Fruit fly (Drosophila melanogaster) whole organism, embryonic: Measurements from ENCODE around the gene CG32281.
A peak's percentile ranks its signal among the peaks of the same experiment; 100 is the strongest.

Experiments
- Atf-2 ChIP-seq: fragments of 200-800 bp; sonication (Bioruptor generic); optimal IDR thresholded peaks from 2 replicates; lab custom pipeline; 2016; ENCODE audit warnings: missing biosample characterization, missing genetic modification characterization
- B-H2 ChIP-seq: fragments of 200-800 bp; sonication (Bioruptor generic); optimal IDR thresholded peaks from 2 replicates; lab custom pipeline; 2018; ENCODE audit warnings: missing biosample characterization, mild to moderate bottlenecking, missing genetic modification characterization
- BtbVII ChIP-seq: fragments of 200-800 bp; sonication (Bioruptor generic); optimal IDR thresholded peaks from 3 replicates; lab custom pipeline; 2017; ENCODE audit warnings: missing biosample characterization, mild to moderate bottlenecking, missing genetic modification characterization
- CG1024 ChIP-seq: fragments of 200-800 bp; sonication (Bioruptor generic); IDR thresholded peaks from 2 replicates; pipeline ENCODE4 v1.3.6; 2022; ENCODE audit warnings: missing biosample characterization, missing genetic modification characterization
- CG12071 ChIP-seq: fragments of 200-800 bp; sonication (Bioruptor generic); optimal IDR thresholded peaks from 3 replicates; lab custom pipeline; 2018; ENCODE audit warnings: missing biosample characterization, mild to moderate bottlenecking, missing genetic modification characterization
- CG12391 ChIP-seq: fragments of 200-800 bp; sonication (Bioruptor generic); optimal IDR thresholded peaks from 3 replicates; lab custom pipeline; 2018; ENCODE audit warnings: missing biosample characterization, mild to moderate bottlenecking, missing genetic modification characterization, moderate library complexity
- CG14441 ChIP-seq: fragments of 200-800 bp; sonication (Bioruptor generic); IDR thresholded peaks from 2 replicates; pipeline ENCODE4 v1.3.6; 2022; ENCODE audit warnings: missing biosample characterization, missing genetic modification characterization
- CG1602 ChIP-seq: fragments of 200-800 bp; sonication (Bioruptor generic); optimal IDR thresholded peaks from 3 replicates; lab custom pipeline; 2016; ENCODE audit warnings: missing biosample characterization, missing genetic modification characterization
- CG1647 ChIP-seq: fragments of 200-800 bp; sonication (Bioruptor generic); optimal IDR thresholded peaks from 3 replicates; lab custom pipeline; 2016; ENCODE audit warnings: missing biosample characterization, missing genetic modification characterization
- CG16815 ChIP-seq: fragments of 200-800 bp; sonication (Bioruptor generic); optimal IDR thresholded peaks from 3 replicates; lab custom pipeline; 2017; ENCODE audit warnings: missing biosample characterization, mild to moderate bottlenecking, missing genetic modification characterization
- CG17328 ChIP-seq: fragments of 200-800 bp; sonication (Bioruptor generic); IDR thresholded peaks from 2 replicates; pipeline ENCODE4 v1.3.6; 2022; ENCODE audit warnings: missing biosample characterization, missing genetic modification characterization
- CG18476 ChIP-seq: fragments of 200-800 bp; sonication (Bioruptor generic); optimal IDR thresholded peaks from 2 replicates; lab custom pipeline; 2016; ENCODE audit warnings: missing biosample characterization, mild to moderate bottlenecking, missing genetic modification characterization
- CG18619 ChIP-seq: fragments of 200-800 bp; sonication (Bioruptor generic); optimal IDR thresholded peaks from 3 replicates; lab custom pipeline; 2017; ENCODE audit warnings: missing biosample characterization, mild to moderate bottlenecking, missing genetic modification characterization
- CG2120 ChIP-seq: fragments of 200-800 bp; sonication (Bioruptor generic); optimal IDR thresholded peaks from 3 replicates; lab custom pipeline; 2016; ENCODE audit warnings: missing biosample characterization, missing genetic modification characterization
- CG2199 ChIP-seq: fragments of 200-800 bp; sonication (Bioruptor generic); IDR thresholded peaks from 3 replicates; pipeline ENCODE4 v1.3.6; 2022; ENCODE audit warnings: missing biosample characterization, missing genetic modification characterization
- CG2712 ChIP-seq: fragments of 200-800 bp; optimal IDR thresholded peaks from 3 replicates; lab custom pipeline; 2019; ENCODE audit warnings: missing biosample characterization, mild to moderate bottlenecking, missing genetic modification characterization, moderate library complexity
- CG6683 ChIP-seq: fragments of 200-800 bp; sonication (Bioruptor generic); optimal IDR thresholded peaks from 2 replicates; lab custom pipeline; 2017; ENCODE audit warnings: missing biosample characterization, mild to moderate bottlenecking, missing genetic modification characterization, missing genetic modification reagents
- CG6689 ChIP-seq: fragments of 200-800 bp; sonication (Bioruptor generic); IDR thresholded peaks from 2 replicates; pipeline ENCODE4 v1.3.6; 2022; ENCODE audit warnings: missing biosample characterization, missing genetic modification characterization
- CG7357 ChIP-seq: fragments of 200-800 bp; sonication (Bioruptor generic); IDR thresholded peaks from 3 replicates; pipeline ENCODE4 v1.3.6; 2022; ENCODE audit warnings: missing biosample characterization, missing genetic modification characterization
- CG9727 ChIP-seq: fragments of 200-800 bp; sonication (Bioruptor generic); optimal IDR thresholded peaks from 3 replicates; lab custom pipeline; 2017; ENCODE audit warnings: missing biosample characterization, mild to moderate bottlenecking, missing genetic modification characterization
- Chrac-16 ChIP-seq: fragments of 200-800 bp; sonication (Bioruptor generic); optimal IDR thresholded peaks from 3 replicates; lab custom pipeline; 2016; ENCODE audit warnings: missing biosample characterization, missing genetic modification characterization
- Doc3 ChIP-seq: fragments of 200-800 bp; sonication (Bioruptor generic); IDR thresholded peaks from 3 replicates; pipeline ENCODE4 v1.3.6; 2022; ENCODE audit warnings: missing biosample characterization, missing genetic modification characterization; ENCODE audit not compliant: partially characterized antibody
- HLH54F ChIP-seq: fragments of 200-800 bp; sonication (Bioruptor generic); optimal IDR thresholded peaks from 3 replicates; lab custom pipeline; 2016; ENCODE audit warnings: missing biosample characterization, missing genetic modification characterization
- Hand ChIP-seq: fragments of 200-800 bp; sonication (Bioruptor generic); optimal IDR thresholded peaks from 2 replicates; lab custom pipeline; 2017; ENCODE audit warnings: mild to moderate bottlenecking, missing biosample characterization, missing genetic modification reagents, missing genetic modification characterization
- Hey ChIP-seq: fragments of 200-800 bp; sonication (Bioruptor generic); optimal IDR thresholded peaks from 3 replicates; lab custom pipeline; 2018; ENCODE audit warnings: missing biosample characterization, mild to moderate bottlenecking, missing genetic modification characterization
- Mad ChIP-seq: fragments of 200-800 bp; sonication (Bioruptor generic); optimal IDR thresholded peaks from 2 replicates; lab custom pipeline; 2016; ENCODE audit warnings: missing biosample characterization, missing genetic modification characterization
- NC2α ChIP-seq: fragments of 200-800 bp; sonication (Bioruptor generic); optimal IDR thresholded peaks from 2 replicates; lab custom pipeline; 2016; ENCODE audit warnings: missing biosample characterization, missing genetic modification characterization
- NC2β ChIP-seq: fragments of 200-800 bp; sonication (Bioruptor generic); optimal IDR thresholded peaks from 2 replicates; lab custom pipeline; 2016; ENCODE audit warnings: missing biosample characterization, missing genetic modification characterization
- Nf-YB ChIP-seq: fragments of 200-800 bp; sonication (Bioruptor generic); optimal IDR thresholded peaks from 3 replicates; lab custom pipeline; 2019; ENCODE audit warnings: missing biosample characterization, mild to moderate bottlenecking, missing genetic modification characterization, moderate library complexity
- Oli ChIP-seq: fragments of 200-800 bp; sonication (Bioruptor generic); optimal IDR thresholded peaks from 2 replicates; lab custom pipeline; 2018; ENCODE audit warnings: missing biosample characterization, mild to moderate bottlenecking, missing genetic modification characterization, moderate library complexity
- Scr ChIP-seq: fragments of 200-800 bp; sonication (Bioruptor generic); IDR thresholded peaks from 2 replicates; pipeline ENCODE4 v1.3.6; 2022; ENCODE audit warnings: missing biosample characterization, missing genetic modification characterization; ENCODE audit not compliant: partially characterized antibody
- Sin3A ChIP-seq: fragments of >200 bp; optimal IDR thresholded peaks from 2 replicates; lab custom pipeline; 2018
- Sox102F ChIP-seq: fragments of 200-800 bp; sonication (Bioruptor generic); optimal IDR thresholded peaks from 2 replicates; lab custom pipeline; 2018; ENCODE audit warnings: missing biosample characterization, mild to moderate bottlenecking, missing genetic modification characterization, moderate library complexity
- Usf ChIP-seq: fragments of 200-800 bp; sonication (Bioruptor generic); optimal IDR thresholded peaks from 2 replicates; lab custom pipeline; 2017; ENCODE audit warnings: missing genotype, missing biosample characterization, missing genetic modification characterization
- corto ChIP-seq: fragments of 200-800 bp; sonication (Bioruptor generic); optimal IDR thresholded peaks from 2 replicates; lab custom pipeline; 2016; ENCODE audit warnings: missing biosample characterization, mild to moderate bottlenecking, missing genetic modification characterization, moderate library complexity
- croc ChIP-seq: fragments of 200-800 bp; sonication (Bioruptor generic); conservative IDR thresholded peaks from 3 replicates; pipeline ENCODE4 v1.3.6; 2022; ENCODE audit warnings: missing biosample characterization, missing genetic modification characterization
- eyg ChIP-seq: fragments of 200-800 bp; sonication (Bioruptor generic); optimal IDR thresholded peaks from 3 replicates; lab custom pipeline; 2016; ENCODE audit warnings: missing biosample characterization, missing genetic modification characterization
- hb ChIP-seq: fragments of 200-800 bp; sonication (Bioruptor generic); IDR thresholded peaks from 3 replicates; pipeline ENCODE4 v1.3.6; 2022; ENCODE audit warnings: missing biosample characterization, missing genetic modification characterization; ENCODE audit not compliant: partially characterized antibody
- lbe ChIP-seq: fragments of 200-800 bp; sonication (Bioruptor generic); optimal IDR thresholded peaks from 2 replicates; lab custom pipeline; 2016; ENCODE audit warnings: missing biosample characterization, mild to moderate bottlenecking, missing genetic modification characterization
- luna ChIP-seq: fragments of 200-800 bp; sonication (Bioruptor generic); optimal IDR thresholded peaks from 2 replicates; lab custom pipeline; 2016; ENCODE audit warnings: missing biosample characterization, missing genetic modification characterization
- oc ChIP-seq: fragments of 200-800 bp; sonication (Bioruptor generic); optimal IDR thresholded peaks from 2 replicates; lab custom pipeline; 2018; ENCODE audit warnings: missing biosample characterization, mild to moderate bottlenecking, missing genetic modification characterization, moderate library complexity
- p53 ChIP-seq: fragments of 200-800 bp; sonication (Bioruptor generic); optimal IDR thresholded peaks from 2 replicates; lab custom pipeline; 2016; ENCODE audit warnings: missing biosample characterization, missing genetic modification characterization
- pho ChIP-seq: fragments of 200-800 bp; sonication (Bioruptor generic); optimal IDR thresholded peaks from 2 replicates; lab custom pipeline; 2016; ENCODE audit warnings: missing biosample characterization, missing genetic modification characterization
- pita ChIP-seq: fragments of 200-800 bp; sonication (Bioruptor generic); optimal IDR thresholded peaks from 2 replicates; lab custom pipeline; 2017; ENCODE audit warnings: missing biosample characterization, mild to moderate bottlenecking, missing genetic modification characterization
- repo ChIP-seq: fragments of 200-800 bp; sonication (Bioruptor generic); optimal IDR thresholded peaks from 2 replicates; lab custom pipeline; 2016; ENCODE audit warnings: missing biosample characterization, missing genetic modification characterization
- salm ChIP-seq: fragments of 200-800 bp; sonication (Bioruptor generic); optimal IDR thresholded peaks from 2 replicates; lab custom pipeline; 2018; ENCODE audit warnings: missing biosample characterization, mild to moderate bottlenecking, missing genetic modification characterization
- sd ChIP-seq: fragments of 200-800 bp; sonication (Bioruptor generic); optimal IDR thresholded peaks from 3 replicates; lab custom pipeline; 2018; ENCODE audit warnings: missing biosample characterization, mild to moderate bottlenecking, missing genetic modification characterization, moderate library complexity
- stwl ChIP-seq: fragments of 200-800 bp; sonication (Bioruptor generic); optimal IDR thresholded peaks from 3 replicates; lab custom pipeline; 2018; ENCODE audit warnings: missing biosample characterization, mild to moderate bottlenecking, missing genetic modification characterization, moderate library complexity
- tin ChIP-seq: fragments of 200-800 bp; sonication (Bioruptor generic); optimal IDR thresholded peaks from 3 replicates; lab custom pipeline; 2016; ENCODE audit warnings: missing biosample characterization, missing genetic modification characterization
- toy ChIP-seq: fragments of 200-800 bp; sonication (Bioruptor generic); IDR thresholded peaks from 2 replicates; pipeline ENCODE4 v1.3.6; 2022; ENCODE audit warnings: missing biosample characterization, missing genetic modification characterization
- unpg ChIP-seq: fragments of 200-800 bp; sonication (Bioruptor generic); optimal IDR thresholded peaks from 3 replicates; lab custom pipeline; 2018; ENCODE audit warnings: missing biosample characterization, mild to moderate bottlenecking, missing genetic modification characterization, moderate library complexity

The CG32281 gene

dm6 chr3L:3194059-3194458 lies 24.9 kb downstream of the CG32281 start (continued):
- TF ChIP-seq CG16815 (GFP tag; lab: Kevin White, UChicago), result peak; percentile 85
- TF ChIP-seq corto (GFP tag; lab: Kevin White, UChicago), result peak; percentile 93
- peak; percentile 82 for TF ChIP-seq Nf-YB (GFP tag; lab: Kevin White, UChicago)
- peak; percentile 94 for TF ChIP-seq CG9727 (GFP tag; lab: Kevin White, UChicago)
- peak; percentile 90 for TF ChIP-seq salm (tag; lab: Kevin White, UChicago)
- TF ChIP-seq toy (GFP tag; lab: Robert Waterston, UW), result peak; percentile 72
- peak; percentile 90 for TF ChIP-seq Hand (GFP tag; lab: Kevin White, UChicago)
- peak; percentile 86 for TF ChIP-seq CG6683
- TF ChIP-seq CG6689 (GFP tag; lab: Robert Waterston, UW), result peak; percentile 94
- TF ChIP-seq Atf-2 (GFP tag; lab: Kevin White, UChicago), result peak; percentile 27
- peak; percentile 48 for TF ChIP-seq HLH54F (GFP tag; lab: Kevin White, UChicago)
- no peak for TF ChIP-seq NC2α (GFP tag; lab: Kevin White, UChicago)
- TF ChIP-seq CG17328 (GFP tag; lab: Robert Waterston, UW), result peak; percentile 96
- TF ChIP-seq Scr (GFP tag; lab: Robert Waterston, UW), result no peak
- peak; percentile 8 for TF ChIP-seq luna (GFP tag; lab: Kevin White, UChicago)
- TF ChIP-seq CG18619, result peak; percentile 90
- TF ChIP-seq unpg (GFP tag; lab: Kevin White, UChicago), result peak; percentile 95
- peak; percentile 96 for TF ChIP-seq Sox102F (GFP tag; lab: Kevin White, UChicago)
- TF ChIP-seq sd (tag; lab: Kevin White, UChicago), result peak; percentile 79
- TF ChIP-seq CG1024, result peak; percentile 91
- TF ChIP-seq stwl (tag; lab: Kevin White, UChicago), result peak; percentile 50
- peak; percentile 84 for TF ChIP-seq CG2120 (GFP tag; lab: Kevin White, UChicago)
- peak; percentile 95 for TF ChIP-seq CG2712 (tag; lab: Kevin White, UChicago)
- TF ChIP-seq Usf (GFP tag; lab: Kevin White, UChicago), result peak; percentile 39
- peak; percentile 95 for TF ChIP-seq oc (tag; lab: Kevin White, UChicago)
- peak; percentile 58 for TF ChIP-seq B-H2
- TF ChIP-seq lbe (GFP tag; lab: Kevin White, UChicago), result peak; percentile 94
- peak; percentile 94 for TF ChIP-seq CG14441
- TF ChIP-seq CG12391 (tag; lab: Kevin White, UChicago), result peak; percentile 95
- TF ChIP-seq Sin3A (lab: Kevin White, UChicago), result no peak
- peak; percentile 29 for TF ChIP-seq pho (GFP tag; lab: Kevin White, UChicago)
- TF ChIP-seq Mad (GFP tag; lab: Kevin White, UChicago), result peak; percentile 81
- peak; percentile 48 for TF ChIP-seq repo (GFP tag; lab: Kevin White, UChicago)
- TF ChIP-seq hb (GFP tag; lab: Robert Waterston, UW), result no peak
- TF ChIP-seq CG1602 (GFP tag; lab: Kevin White, UChicago), result peak; percentile 86
- TF ChIP-seq Chrac-16, result peak; percentile 87
- TF ChIP-seq CG2199 (GFP tag; lab: Robert Waterston, UW), result peak; percentile 94
- peak; percentile 95 for TF ChIP-seq BtbVII
- no peak for TF ChIP-seq Doc3 (GFP tag; lab: Robert Waterston, UW)
- peak; percentile 88 for TF ChIP-seq croc
- TF ChIP-seq pita (GFP tag; lab: Kevin White, UChicago), result no peak
- TF ChIP-seq CG12071 (GFP tag; lab: Kevin White, UChicago), result peak; percentile 91
- peak; percentile 93 for TF ChIP-seq Oli (tag; lab: Kevin White, UChicago)
- peak; percentile 89 for TF ChIP-seq tin (GFP tag; lab: Kevin White, UChicago)
- TF ChIP-seq CG7357, result peak; percentile 82
- TF ChIP-seq CG1647 (GFP tag; lab: Kevin White, UChicago), result peak; percentile 72
- no peak for TF ChIP-seq Hey
- TF ChIP-seq eyg (GFP tag; lab: Kevin White, UChicago), result no peak
- no peak for TF ChIP-seq p53
- peak; percentile 86 for TF ChIP-seq CG18476 (GFP tag; lab: Kevin White, UChicago)
- peak; percentile 43 for TF ChIP-seq NC2β (GFP tag; lab: Kevin White, UChicago)
